Fruit fly (Drosophila melanogaster) whole organism, embryonic: ENCODE measurements around the gene UQCR-6.4L.

Source experiments
- BEAF-32 ChIP-seq: fragments of 200-800 bp; sonication (Bioruptor generic); optimal IDR thresholded peaks from 3 replicates; lab custom pipeline; 2017; ENCODE audit warnings: missing biosample characterization, missing genetic modification characterization, mild to moderate bottlenecking, moderate library complexity, missing genetic modification reagents
- CG1024 ChIP-seq: fragments of 200-800 bp; sonication (Bioruptor generic); IDR thresholded peaks from 2 replicates; pipeline ENCODE4 v1.3.6; 2022; ENCODE audit warnings: missing biosample characterization, missing genetic modification characterization
- CG10462 ChIP-seq: fragments of 200-800 bp; sonication (Bioruptor generic); optimal IDR thresholded peaks from 2 replicates; lab custom pipeline; 2016; ENCODE audit warnings: missing biosample characterization, missing genetic modification characterization
- CG10543 ChIP-seq: fragments of 200-800 bp; sonication (Bioruptor generic); optimal IDR thresholded peaks from 3 replicates; lab custom pipeline; 2017; ENCODE audit warnings: missing biosample characterization, mild to moderate bottlenecking, missing genetic modification characterization, moderate library complexity
- CG1233 ChIP-seq: fragments of 200-800 bp; sonication (Bioruptor generic); optimal IDR thresholded peaks from 4 replicates; lab custom pipeline; 2018; ENCODE audit warnings: missing biosample characterization, mild to moderate bottlenecking, missing genetic modification characterization
- CG13287 ChIP-seq: fragments of 200-800 bp; sonication (Bioruptor generic); IDR thresholded peaks from 2 replicates; pipeline ENCODE4 v1.3.6; 2022; ENCODE audit warnings: missing biosample characterization, missing genetic modification characterization; ENCODE audit not compliant: partially characterized antibody
- CG14710 ChIP-seq: fragments of 200-800 bp; sonication (Bioruptor generic); optimal IDR thresholded peaks from 3 replicates; lab custom pipeline; 2019; ENCODE audit warnings: missing biosample characterization, mild to moderate bottlenecking, missing genetic modification characterization, moderate library complexity
- CG14965 ChIP-seq: fragments of 200-800 bp; sonication (Bioruptor generic); optimal IDR thresholded peaks from 2 replicates; lab custom pipeline; 2016; ENCODE audit warnings: missing biosample characterization, missing genetic modification characterization, borderline replicate concordance
- CG17361 ChIP-seq: fragments of 200-800 bp; sonication (Bioruptor generic); IDR thresholded peaks from 3 replicates; pipeline ENCODE4 v1.3.6; 2022; ENCODE audit warnings: missing biosample characterization, missing genetic modification characterization
- CG17385 ChIP-seq: fragments of 200-800 bp; sonication (Bioruptor generic); optimal IDR thresholded peaks from 3 replicates; lab custom pipeline; 2018; ENCODE audit warnings: missing biosample characterization, mild to moderate bottlenecking, missing genetic modification characterization
- CG2120 ChIP-seq: fragments of 200-800 bp; sonication (Bioruptor generic); optimal IDR thresholded peaks from 3 replicates; lab custom pipeline; 2016; ENCODE audit warnings: missing biosample characterization, missing genetic modification characterization
- CG30020 ChIP-seq: fragments of 200-800 bp; optimal IDR thresholded peaks from 2 replicates; lab custom pipeline; 2019; ENCODE audit warnings: missing biosample characterization, mild to moderate bottlenecking, missing genetic modification characterization, moderate library complexity
- CG31224 ChIP-seq: fragments of 200-800 bp; sonication (Bioruptor generic); IDR thresholded peaks from 2 replicates; pipeline ENCODE4 v1.3.6; 2022; ENCODE audit warnings: missing biosample characterization, missing genetic modification characterization
- CG4360 ChIP-seq: fragments of 200-800 bp; sonication (Bioruptor generic); IDR thresholded peaks from 2 replicates; pipeline ENCODE4 v1.3.6; 2022; ENCODE audit warnings: missing biosample characterization, missing genetic modification characterization
- CG6791 ChIP-seq: fragments of 200-800 bp; sonication (Bioruptor generic); IDR thresholded peaks from 3 replicates; pipeline ENCODE4 v1.3.6; 2022; ENCODE audit warnings: missing biosample characterization, missing genetic modification characterization; ENCODE audit not compliant: partially characterized antibody
- CG7839 ChIP-seq: fragments of 200-800 bp; sonication (Bioruptor generic); optimal IDR thresholded peaks from 3 replicates; lab custom pipeline; 2018; ENCODE audit warnings: missing biosample characterization, mild to moderate bottlenecking, missing genetic modification characterization, moderate library complexity
- CG9797 ChIP-seq: fragments of 200-800 bp; sonication (Bioruptor generic); optimal IDR thresholded peaks from 3 replicates; lab custom pipeline; 2018; ENCODE audit warnings: missing biosample characterization, mild to moderate bottlenecking, missing genetic modification characterization
- Dbx ChIP-seq: fragments of 200-800 bp; sonication (Bioruptor generic); IDR thresholded peaks from 3 replicates; pipeline ENCODE4 v1.3.6; 2022; ENCODE audit warnings: missing biosample characterization, missing genetic modification characterization
- Dll ChIP-seq: fragments of 200-800 bp; sonication (Bioruptor generic); IDR thresholded peaks from 4 replicates; pipeline ENCODE4 v1.3.6; 2022; ENCODE audit warnings: missing biosample characterization, missing genetic modification characterization; ENCODE audit not compliant: partially characterized antibody
- Doc2 ChIP-seq: fragments of 200-800 bp; sonication (Bioruptor generic); IDR thresholded peaks from 2 replicates; pipeline ENCODE4 v1.3.6; 2022; ENCODE audit warnings: missing biosample characterization, missing genetic modification characterization
- Doc3 ChIP-seq: fragments of 200-800 bp; sonication (Bioruptor generic); IDR thresholded peaks from 3 replicates; pipeline ENCODE4 v1.3.6; 2022; ENCODE audit warnings: missing biosample characterization, missing genetic modification characterization; ENCODE audit not compliant: partially characterized antibody
- Dref ChIP-seq: fragments of 200-800 bp; sonication (Bioruptor generic); IDR thresholded peaks from 2 replicates; pipeline ENCODE4 v1.3.6; 2022; ENCODE audit warnings: missing biosample characterization, missing genetic modification characterization
- Ets97D ChIP-seq: fragments of 200-800 bp; sonication (Bioruptor generic); optimal IDR thresholded peaks from 3 replicates; lab custom pipeline; 2016; ENCODE audit warnings: missing biosample characterization, missing genetic modification characterization
- Gsc ChIP-seq: fragments of 200-800 bp; sonication (Bioruptor generic); IDR thresholded peaks from 2 replicates; pipeline ENCODE4 v1.3.6; 2022; ENCODE audit warnings: missing biosample characterization, missing genetic modification characterization
- Gug ChIP-seq: fragments of 200-800 bp; sonication (Bioruptor generic); IDR thresholded peaks from 4 replicates; pipeline ENCODE4 v1.3.6; 2022; ENCODE audit warnings: missing biosample characterization, missing genetic modification characterization
- Hr39 ChIP-seq: fragments of >200 bp; optimal IDR thresholded peaks from 2 replicates; lab custom pipeline; 2017
- MESR4 ChIP-seq: fragments of 200-800 bp; sonication (Bioruptor generic); optimal IDR thresholded peaks from 2 replicates; lab custom pipeline; 2018; ENCODE audit warnings: missing biosample characterization, mild to moderate bottlenecking, missing genetic modification characterization, moderate library complexity
- Mrtf ChIP-seq: fragments of 200-800 bp; sonication (Bioruptor generic); IDR thresholded peaks from 3 replicates; pipeline ENCODE4 v1.3.6; 2022; ENCODE audit warnings: missing biosample characterization, missing genetic modification characterization
- Nf-YA ChIP-seq: fragments of 200-800 bp; sonication (Bioruptor generic); IDR thresholded peaks from 2 replicates; pipeline ENCODE4 v1.3.6; 2022; ENCODE audit warnings: missing biosample characterization, missing genetic modification characterization
- Nf-YB ChIP-seq: fragments of 200-800 bp; sonication (Bioruptor generic); optimal IDR thresholded peaks from 3 replicates; lab custom pipeline; 2019; ENCODE audit warnings: missing biosample characterization, mild to moderate bottlenecking, missing genetic modification characterization, moderate library complexity
- PHDP ChIP-seq: fragments of 200-800 bp; sonication (Bioruptor generic); optimal IDR thresholded peaks from 3 replicates; lab custom pipeline; 2018; ENCODE audit warnings: missing biosample characterization, mild to moderate bottlenecking, missing genetic modification characterization, moderate library complexity
- Sin3A ChIP-seq: fragments of >200 bp; optimal IDR thresholded peaks from 2 replicates; lab custom pipeline; 2018
- Xbp1 ChIP-seq: fragments of 200-800 bp; sonication (Bioruptor generic); optimal IDR thresholded peaks from 3 replicates; lab custom pipeline; 2016; ENCODE audit warnings: missing biosample characterization, mild to moderate bottlenecking, missing genetic modification characterization
- cg ChIP-seq: fragments of 200-800 bp; sonication (Bioruptor generic); optimal IDR thresholded peaks from 3 replicates; lab custom pipeline; 2019; ENCODE audit warnings: missing biosample characterization, mild to moderate bottlenecking, missing genetic modification characterization, moderate library complexity
- dan ChIP-seq: fragments of 200-800 bp; sonication (Bioruptor generic); IDR thresholded peaks from 2 replicates; pipeline ENCODE4 v1.3.6; 2022; ENCODE audit warnings: missing biosample characterization, missing genetic modification characterization
- dimm ChIP-seq: fragments of 200-800 bp; sonication (Bioruptor generic); IDR thresholded peaks from 2 replicates; pipeline ENCODE4 v1.3.6; 2022; ENCODE audit warnings: missing biosample characterization, missing genetic modification characterization
- dmrt99B ChIP-seq: fragments of 200-800 bp; sonication (Bioruptor generic); optimal IDR thresholded peaks from 2 replicates; lab custom pipeline; 2018; ENCODE audit warnings: missing biosample characterization, mild to moderate bottlenecking, missing genetic modification characterization, moderate library complexity
- en ChIP-seq: fragments of 200-800 bp; sonication (Bioruptor generic); optimal IDR thresholded peaks from 2 replicates; lab custom pipeline; 2016; ENCODE audit warnings: missing biosample characterization, missing genetic modification characterization
- grn ChIP-seq: fragments of 200-800 bp; sonication (Bioruptor generic); optimal IDR thresholded peaks from 3 replicates; lab custom pipeline; 2017; ENCODE audit warnings: missing biosample characterization, missing genetic modification characterization
- gsb-n ChIP-seq: fragments of 200-800 bp; sonication (Bioruptor generic); optimal IDR thresholded peaks from 3 replicates; lab custom pipeline; 2018; ENCODE audit warnings: missing biosample characterization, mild to moderate bottlenecking, missing genetic modification characterization
- lov ChIP-seq, 2 experiments: fragments of 200-800 bp in 1 of 2; fragments of >200 bp in 1 of 2; sonication (Bioruptor generic) in 1 of 2; IDR thresholded peaks in 1 of 2; optimal IDR thresholded peaks in 1 of 2; 2 replicates in 1 of 2; 3 replicates in 1 of 2; pipeline versions ENCODE4 v1.3.6 to Lab custom; 2017 to 2022; ENCODE audit warnings: missing biosample characterization in 1 of 2, missing genetic modification characterization in 1 of 2
- pan ChIP-seq, 4 experiments: fragments of >200 bp in 3 of 4; fragments of 200-800 bp in 1 of 4; sonication (Bioruptor generic) in 1 of 4; optimal IDR thresholded peaks in 3 of 4; IDR thresholded peaks in 1 of 4; 2 replicates each; pipeline versions ENCODE4 v1.3.6 to Lab custom; 2017 to 2022; ENCODE audit warnings: missing biosample characterization in 2 of 4, missing genetic modification characterization in 2 of 4, mixed read lengths in 1 of 4
- pho ChIP-seq: fragments of 200-800 bp; sonication (Bioruptor generic); optimal IDR thresholded peaks from 2 replicates; lab custom pipeline; 2016; ENCODE audit warnings: missing biosample characterization, missing genetic modification characterization
- psq ChIP-seq: fragments of 200-800 bp; sonication (Bioruptor generic); optimal IDR thresholded peaks from 2 replicates; lab custom pipeline; 2017; ENCODE audit warnings: missing biosample characterization, missing genetic modification characterization
- salm ChIP-seq: fragments of 200-800 bp; sonication (Bioruptor generic); optimal IDR thresholded peaks from 2 replicates; lab custom pipeline; 2018; ENCODE audit warnings: missing biosample characterization, mild to moderate bottlenecking, missing genetic modification characterization
- slbo ChIP-seq: fragments of 200-800 bp; sonication (Bioruptor generic); IDR thresholded peaks from 2 replicates; pipeline ENCODE4 v1.3.6; 2022; ENCODE audit warnings: missing biosample characterization, missing genetic modification characterization
- stwl ChIP-seq: fragments of 200-800 bp; sonication (Bioruptor generic); optimal IDR thresholded peaks from 3 replicates; lab custom pipeline; 2018; ENCODE audit warnings: missing biosample characterization, mild to moderate bottlenecking, missing genetic modification characterization, moderate library complexity
- tna ChIP-seq: fragments of 200-800 bp; sonication (Bioruptor generic); IDR thresholded peaks from 2 replicates; pipeline ENCODE4 v1.3.6; 2022; ENCODE audit warnings: missing biosample characterization, missing genetic modification characterization; ENCODE audit not compliant: partially characterized antibody
- trem ChIP-seq: fragments of 200-800 bp; optimal IDR thresholded peaks from 3 replicates; lab custom pipeline; 2019; ENCODE audit warnings: missing biosample characterization, mild to moderate bottlenecking, missing genetic modification characterization, moderate library complexity
- wor ChIP-seq: fragments of 200-800 bp; sonication (Bioruptor generic); IDR thresholded peaks from 2 replicates; pipeline ENCODE4 v1.3.6; 2022; ENCODE audit warnings: missing biosample characterization, missing genetic modification characterization
- yki ChIP-seq: fragments of >200 bp; optimal IDR thresholded peaks from 3 replicates; lab custom pipeline; 2018

The UQCR-6.4L gene

DNA sequence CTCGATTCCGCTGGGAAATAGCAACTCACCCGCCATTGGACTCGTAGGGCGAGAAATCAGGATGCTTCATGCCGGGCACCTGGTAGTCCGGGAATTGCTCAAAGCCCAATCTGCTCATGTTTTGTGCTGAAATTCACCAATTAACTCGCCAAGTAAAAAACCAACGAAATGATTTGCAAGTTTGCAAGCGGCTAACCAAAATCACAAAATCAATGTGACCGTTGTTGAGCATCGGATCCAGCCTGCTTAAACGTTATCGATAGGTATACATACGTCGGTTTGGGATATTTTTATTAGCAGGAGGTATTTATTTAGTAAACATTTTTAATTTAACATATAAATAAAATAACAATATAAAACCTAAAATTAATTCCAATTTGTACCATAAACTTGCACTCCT, 43.7 kb downstream of the UQCR-6.4L start, which contains the start of gene Prosbeta6 (continued):
- no peak for TF ChIP-seq wor (GFP tag; lab: Robert Waterston, UW)
- peak; percentile 56; the same call in 3 of the 4 replicates for TF ChIP-seq Dll (GFP tag; lab: Robert Waterston, UW)
- TF ChIP-seq Hr39: no peak
- TF ChIP-seq CG9797 (GFP tag; lab: Kevin White, UChicago): peak; percentile 71
- no peak for TF ChIP-seq dan
- no peak for TF ChIP-seq gsb-n
- TF ChIP-seq Doc2: no peak
- no peak for TF ChIP-seq PHDP
- TF ChIP-seq CG14710 (tag; lab: Kevin White, UChicago): peak; percentile 27
- no peak for TF ChIP-seq lov (optimal IDR thresholded peaks at IDR 0.05; lab: Kevin White, UChicago)
- no peak for TF ChIP-seq lov (GFP tag; IDR thresholded peaks at IDR 0.05; lab: Robert Waterston, UW)
- no peak for TF ChIP-seq pan (optimal IDR thresholded peaks at IDR 0.05; lab: Kevin White, UChicago)
- no peak for TF ChIP-seq pan (GFP tag; optimal IDR thresholded peaks at IDR 0.05 in 1 of 2, IDR thresholded peaks at IDR 0.05 in 1 of 2)
- no peak for TF ChIP-seq CG17361 (GFP tag; lab: Robert Waterston, UW)
- no peak for TF ChIP-seq pho
- TF ChIP-seq CG1024: no peak
- peak; percentile 74 for TF ChIP-seq BEAF-32 (GFP tag; lab: Kevin White, UChicago)
- peak; percentile 60; the same call in 1 of the 3 replicates for TF ChIP-seq CG6791 (GFP tag; lab: Robert Waterston, UW)
- TF ChIP-seq CG30020 (tag; lab: Kevin White, UChicago): peak; percentile 14
- TF ChIP-seq CG7839 (tag; lab: Kevin White, UChicago): no peak
- no peak for TF ChIP-seq yki (lab: Kevin White, UChicago)
- TF ChIP-seq Gsc (GFP tag; lab: Robert Waterston, UW): no peak
- no peak for TF ChIP-seq CG17385 (GFP tag; lab: Kevin White, UChicago)
- no peak for TF ChIP-seq Nf-YB
- TF ChIP-seq CG2120 (GFP tag; lab: Kevin White, UChicago): no peak
- peak; percentile 45 for TF ChIP-seq stwl (tag; lab: Kevin White, UChicago)
- no peak for TF ChIP-seq CG10543 (GFP tag; lab: Kevin White, UChicago)
- no peak for TF ChIP-seq Gug (GFP tag; lab: Robert Waterston, UW)
- TF ChIP-seq CG13287 (GFP tag; lab: Robert Waterston, UW): peak; percentile 71
- TF ChIP-seq MESR4 (GFP tag; lab: Kevin White, UChicago): peak; percentile 60
- TF ChIP-seq Dbx (GFP tag; lab: Robert Waterston, UW): no peak
- no peak for TF ChIP-seq psq (GFP tag; lab: Kevin White, UChicago)
- peak; percentile 55 for TF ChIP-seq trem
- TF ChIP-seq CG10462 (GFP tag; lab: Kevin White, UChicago): no peak
- TF ChIP-seq grn (GFP tag; lab: Kevin White, UChicago): no peak
- no peak for TF ChIP-seq CG31224
- no peak for TF ChIP-seq Sin3A (lab: Kevin White, UChicago)
- no peak for TF ChIP-seq CG4360 (GFP tag; lab: Robert Waterston, UW)
- no peak for TF ChIP-seq en (GFP tag; lab: Kevin White, UChicago)
- TF ChIP-seq Doc3: peak; percentile 53; the same call in 1 of the 3 replicates
- TF ChIP-seq slbo (GFP tag; lab: Robert Waterston, UW): no peak
- no peak for TF ChIP-seq Nf-YA (GFP tag; lab: Robert Waterston, UW)
- no peak for TF ChIP-seq Ets97D (GFP tag; lab: Kevin White, UChicago)
- no peak for TF ChIP-seq tna (GFP tag; lab: Robert Waterston, UW)
- no peak for TF ChIP-seq dimm (GFP tag; lab: Robert Waterston, UW)
- TF ChIP-seq Dref (GFP tag; lab: Robert Waterston, UW): peak; percentile 71
- no peak for TF ChIP-seq salm (tag; lab: Kevin White, UChicago)
- TF ChIP-seq CG1233 (GFP tag; lab: Kevin White, UChicago): no peak
- TF ChIP-seq Mrtf (GFP tag; lab: Robert Waterston, UW): no peak
- TF ChIP-seq dmrt99B: no peak
- TF ChIP-seq Xbp1 (GFP tag; lab: Kevin White, UChicago): no peak
- no peak for TF ChIP-seq CG14965 (GFP tag; lab: Kevin White, UChicago)
- no peak for TF ChIP-seq cg (GFP tag; lab: Kevin White, UChicago)
